Fruit fly (Drosophila melanogaster) whole organism, embryonic: ENCODE data around the gene CG11454.

ENCODE experiments used
- Awh ChIP-seq: fragments of 200-800 bp; sonication (Bioruptor generic); IDR thresholded peaks from 2 replicates; pipeline ENCODE4, ENCODE4 v1.3.6; 2022; ENCODE audit warnings: missing biosample characterization, missing genetic modification characterization
- CG1024 ChIP-seq: fragments of 200-800 bp; sonication (Bioruptor generic); IDR thresholded peaks from 2 replicates; pipeline ENCODE4 v1.3.6; 2022; ENCODE audit warnings: missing biosample characterization, missing genetic modification characterization
- CG10431 ChIP-seq: fragments of 200-800 bp; sonication (Bioruptor generic); optimal IDR thresholded peaks from 3 replicates; lab custom pipeline; 2018; ENCODE audit warnings: missing biosample characterization, mild to moderate bottlenecking, missing genetic modification characterization
- CG12659 ChIP-seq: fragments of 200-800 bp; sonication (Bioruptor generic); optimal IDR thresholded peaks from 3 replicates; lab custom pipeline; 2017; ENCODE audit warnings: mild to moderate bottlenecking, missing biosample characterization, missing genetic modification reagents, missing genetic modification characterization
- CG12769 ChIP-seq: fragments of 200-800 bp; sonication (Bioruptor generic); optimal IDR thresholded peaks from 2 replicates; lab custom pipeline; 2019; ENCODE audit warnings: missing biosample characterization, mild to moderate bottlenecking, missing genetic modification characterization, moderate library complexity
- CG14014 ChIP-seq: fragments of 200-800 bp; sonication (Bioruptor generic); IDR thresholded peaks from 2 replicates; pipeline ENCODE4 v1.3.6; 2022; ENCODE audit warnings: missing biosample characterization, missing genetic modification characterization
- CG16813 ChIP-seq: fragments of 200-800 bp; sonication (Bioruptor generic); IDR thresholded peaks from 3 replicates; pipeline ENCODE4 v1.3.6; 2022; ENCODE audit warnings: missing biosample characterization, missing genetic modification characterization; ENCODE audit not compliant: partially characterized antibody
- CG1832 ChIP-seq: fragments of 200-800 bp; sonication (Bioruptor generic); optimal IDR thresholded peaks from 2 replicates; lab custom pipeline; 2017; ENCODE audit warnings: missing biosample characterization, mild to moderate bottlenecking, missing genetic modification characterization, inconsistent platforms
- CG2678 ChIP-seq: fragments of 200-800 bp; sonication (Bioruptor generic); optimal IDR thresholded peaks from 3 replicates; lab custom pipeline; 2019; ENCODE audit warnings: missing biosample characterization, mild to moderate bottlenecking, missing genetic modification characterization, moderate library complexity
- CG30431 ChIP-seq: fragments of 200-800 bp; sonication (Bioruptor generic); optimal IDR thresholded peaks from 2 replicates; lab custom pipeline; 2017; ENCODE audit warnings: missing biosample characterization, missing genetic modification characterization
- CG33213 ChIP-seq: fragments of 200-800 bp; sonication (Bioruptor generic); optimal IDR thresholded peaks from 3 replicates; lab custom pipeline; 2016; ENCODE audit warnings: missing biosample characterization, missing genetic modification characterization
- CG3407 ChIP-seq: fragments of 200-800 bp; sonication (Bioruptor generic); optimal IDR thresholded peaks from 2 replicates; lab custom pipeline; 2018; ENCODE audit warnings: missing biosample characterization, mild to moderate bottlenecking, missing genetic modification characterization
- CG4328 ChIP-seq: fragments of 200-800 bp; sonication (Bioruptor generic); optimal IDR thresholded peaks from 3 replicates; lab custom pipeline; 2017; ENCODE audit warnings: missing biosample characterization, missing genetic modification reagents, missing genetic modification characterization
- CG6689 ChIP-seq: fragments of 200-800 bp; sonication (Bioruptor generic); IDR thresholded peaks from 2 replicates; pipeline ENCODE4 v1.3.6; 2022; ENCODE audit warnings: missing biosample characterization, missing genetic modification characterization
- CG6765 ChIP-seq: fragments of 200-800 bp; sonication (Bioruptor generic); optimal IDR thresholded peaks from 3 replicates; lab custom pipeline; 2017; ENCODE audit warnings: missing biosample characterization, mild to moderate bottlenecking, missing genetic modification characterization
- CG6854 ChIP-seq: fragments of 200-800 bp; sonication (Bioruptor generic); optimal IDR thresholded peaks from 3 replicates; lab custom pipeline; 2017; ENCODE audit warnings: missing biosample characterization, mild to moderate bottlenecking, missing genetic modification characterization
- CG7271 ChIP-seq: fragments of 200-800 bp; sonication (Bioruptor generic); optimal IDR thresholded peaks from 2 replicates; lab custom pipeline; 2018; ENCODE audit warnings: missing biosample characterization, mild to moderate bottlenecking, missing genetic modification characterization, moderate library complexity
- CG8359 ChIP-seq: fragments of 200-800 bp; sonication (Bioruptor generic); optimal IDR thresholded peaks from 2 replicates; lab custom pipeline; 2017; ENCODE audit warnings: missing biosample characterization, mild to moderate bottlenecking, missing genetic modification characterization, borderline replicate concordance
- Camta ChIP-seq: fragments of 200-800 bp; sonication (Bioruptor generic); optimal IDR thresholded peaks from 2 replicates; lab custom pipeline; 2016; ENCODE audit warnings: missing biosample characterization, missing genetic modification characterization
- Dad ChIP-seq: fragments of 200-800 bp; sonication (Bioruptor generic); optimal IDR thresholded peaks from 3 replicates; lab custom pipeline; 2016; ENCODE audit warnings: missing biosample characterization, missing genetic modification characterization
- ERR ChIP-seq: fragments of 200-800 bp; sonication (Bioruptor generic); optimal IDR thresholded peaks from 2 replicates; lab custom pipeline; 2016; ENCODE audit warnings: missing biosample characterization, missing genetic modification characterization
- Fer1 ChIP-seq: fragments of 200-800 bp; sonication (Bioruptor generic); optimal IDR thresholded peaks from 2 replicates; lab custom pipeline; 2017; ENCODE audit warnings: missing biosample characterization, mild to moderate bottlenecking, missing genetic modification characterization
- Hand ChIP-seq: fragments of 200-800 bp; sonication (Bioruptor generic); optimal IDR thresholded peaks from 2 replicates; lab custom pipeline; 2017; ENCODE audit warnings: mild to moderate bottlenecking, missing biosample characterization, missing genetic modification reagents, missing genetic modification characterization
- Jarid2 ChIP-seq: fragments of 200-800 bp; sonication (Bioruptor generic); optimal IDR thresholded peaks from 3 replicates; lab custom pipeline; 2017; ENCODE audit warnings: mild to moderate bottlenecking, missing biosample characterization, missing genetic modification reagents, missing genetic modification characterization
- Pdp1 ChIP-seq, 2 experiments: fragments of 200-800 bp; sonication (Bioruptor generic); optimal IDR thresholded peaks; 3 replicates each; lab custom pipeline; 2016; ENCODE audit warnings: missing biosample characterization in 2 of 2, missing genetic modification characterization in 2 of 2, mild to moderate bottlenecking in 1 of 2, moderate library complexity in 1 of 2
- Vsx1 ChIP-seq: fragments of 200-800 bp; sonication (Bioruptor generic); optimal IDR thresholded peaks from 2 replicates; lab custom pipeline; 2017; ENCODE audit warnings: missing biosample characterization, mild to moderate bottlenecking, missing genetic modification characterization, missing genetic modification reagents
- ara ChIP-seq: fragments of 200-800 bp; sonication (Bioruptor generic); IDR thresholded peaks from 2 replicates; pipeline ENCODE4 v1.3.6; 2022; ENCODE audit warnings: missing biosample characterization, missing genetic modification characterization
- ash1 ChIP-seq: fragments of 200-800 bp; sonication (Bioruptor generic); optimal IDR thresholded peaks from 2 replicates; lab custom pipeline; 2018; ENCODE audit warnings: missing biosample characterization, mild to moderate bottlenecking, missing genetic modification characterization
- ato ChIP-seq: fragments of 200-800 bp; sonication (Bioruptor generic); IDR thresholded peaks from 2 replicates; pipeline ENCODE4 v1.3.6; 2022; ENCODE audit warnings: missing biosample characterization, missing genetic modification characterization; ENCODE audit not compliant: partially characterized antibody
- az2 ChIP-seq: fragments of 200-800 bp; sonication (Bioruptor generic); optimal IDR thresholded peaks from 3 replicates; lab custom pipeline; 2016; ENCODE audit warnings: missing biosample characterization, missing genetic modification characterization
- bcd ChIP-seq: fragments of 200-800 bp; sonication (Bioruptor generic); optimal IDR thresholded peaks from 2 replicates; lab custom pipeline; 2017; ENCODE audit warnings: missing biosample characterization, mild to moderate bottlenecking, missing genetic modification characterization
- bsh ChIP-seq, 2 experiments: fragments of 200-800 bp; sonication (Bioruptor generic); optimal IDR thresholded peaks; 2 replicates each; lab custom pipeline; 2017 to 2018; ENCODE audit warnings: mild to moderate bottlenecking in 2 of 2, missing biosample characterization in 2 of 2, missing genetic modification characterization in 2 of 2, moderate library complexity in 1 of 2
- chif ChIP-seq, 2 experiments: fragments of 200-800 bp; sonication (Bioruptor generic); optimal IDR thresholded peaks; 3 replicates each; lab custom pipeline; 2016; ENCODE audit warnings: missing biosample characterization in 2 of 2, missing genetic modification characterization in 2 of 2
- danr ChIP-seq: fragments of 200-800 bp; sonication (Bioruptor generic); IDR thresholded peaks from 2 replicates; pipeline ENCODE4 v1.3.6; 2022; ENCODE audit warnings: missing biosample characterization, missing genetic modification characterization
- dmrt99B ChIP-seq: fragments of 200-800 bp; sonication (Bioruptor generic); optimal IDR thresholded peaks from 2 replicates; lab custom pipeline; 2018; ENCODE audit warnings: missing biosample characterization, mild to moderate bottlenecking, missing genetic modification characterization, moderate library complexity
- dysf ChIP-seq: fragments of 200-800 bp; sonication (Bioruptor generic); IDR thresholded peaks from 3 replicates; pipeline ENCODE4 v1.3.6; 2022; ENCODE audit warnings: missing biosample characterization, missing genetic modification characterization
- fd64A ChIP-seq: fragments of 200-800 bp; sonication (Bioruptor generic); optimal IDR thresholded peaks from 3 replicates; lab custom pipeline; 2018; ENCODE audit warnings: missing biosample characterization, mild to moderate bottlenecking, missing genetic modification characterization
- gce ChIP-seq: fragments of 200-800 bp; sonication (Bioruptor generic); IDR thresholded peaks from 3 replicates; pipeline ENCODE4 v1.3.6; 2022; ENCODE audit warnings: missing biosample characterization, missing genetic modification characterization
- insv ChIP-seq, 2 experiments: fragments of 200-800 bp; sonication (Bioruptor generic); optimal IDR thresholded peaks; 3 replicates each; lab custom pipeline; 2016 to 2018; ENCODE audit warnings: missing biosample characterization in 2 of 2, missing genetic modification characterization in 2 of 2
- mld ChIP-seq: fragments of 200-800 bp; sonication (Bioruptor generic); IDR thresholded peaks from 3 replicates; pipeline ENCODE4 v1.3.6; 2022; ENCODE audit warnings: missing biosample characterization, missing genetic modification characterization; ENCODE audit not compliant: partially characterized antibody
- oc ChIP-seq: fragments of 200-800 bp; sonication (Bioruptor generic); optimal IDR thresholded peaks from 2 replicates; lab custom pipeline; 2018; ENCODE audit warnings: missing biosample characterization, mild to moderate bottlenecking, missing genetic modification characterization, moderate library complexity
- onecut ChIP-seq: fragments of 200-800 bp; sonication (Bioruptor generic); IDR thresholded peaks from 2 replicates; pipeline ENCODE4 v1.3.6; 2022; ENCODE audit warnings: missing biosample characterization, missing genetic modification characterization
- phol ChIP-seq: fragments of 200-800 bp; sonication (Bioruptor generic); optimal IDR thresholded peaks from 3 replicates; lab custom pipeline; 2018; ENCODE audit warnings: missing biosample characterization, mild to moderate bottlenecking, missing genetic modification characterization, moderate library complexity
- slou ChIP-seq: fragments of 200-800 bp; sonication (Bioruptor generic); optimal IDR thresholded peaks from 3 replicates; lab custom pipeline; 2016; ENCODE audit warnings: missing biosample characterization, missing genetic modification characterization

Gene CG11454

DNA sequence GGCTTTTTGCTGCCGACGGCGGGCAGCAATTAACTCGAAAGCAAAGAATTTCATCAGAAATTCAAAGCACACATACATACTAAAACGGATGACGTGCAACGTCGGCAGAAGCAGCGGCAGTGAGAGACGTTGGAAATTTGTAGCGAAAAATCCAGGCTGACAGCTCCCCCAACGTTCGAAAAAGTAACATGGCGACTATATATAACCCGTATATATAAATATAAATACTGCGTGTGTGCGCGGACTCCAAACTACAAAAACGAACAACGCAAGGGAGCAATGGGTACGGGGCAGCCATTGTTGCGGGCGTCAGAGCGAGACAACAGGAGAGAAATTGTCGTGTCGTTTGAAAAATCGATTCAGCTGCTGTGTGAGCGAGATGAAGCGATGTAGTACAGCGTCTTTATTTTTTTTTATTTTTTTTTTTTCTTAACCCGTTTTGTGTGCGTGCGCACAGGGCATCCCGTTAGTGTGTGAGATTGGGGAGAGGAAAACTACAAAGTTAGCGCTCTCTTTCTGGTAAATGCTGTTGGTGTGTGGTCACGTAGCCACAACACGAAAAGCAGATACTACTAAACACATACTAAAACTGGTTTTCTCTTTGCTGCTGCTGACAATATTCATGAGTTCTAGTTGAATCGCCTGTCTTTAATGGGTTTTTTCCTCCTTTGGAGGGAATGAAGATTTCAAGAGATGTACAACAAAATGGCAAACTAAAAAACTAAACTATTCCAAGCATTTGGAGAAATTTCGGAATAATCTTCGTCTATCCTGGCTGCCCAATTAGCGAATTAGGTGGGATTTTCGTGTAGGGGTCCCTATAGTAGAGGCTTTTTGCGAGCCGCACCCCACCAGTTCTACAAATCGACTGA is 17.7 kb downstream of the CG11454 start (continued):
- TF ChIP-seq az2 (GFP tag; lab: Kevin White, UChicago) (no peak), ato (GFP tag; lab: Robert Waterston, UW) (no peak), CG7271 (tag; lab: Kevin White, UChicago) (no peak), onecut (GFP tag; lab: Robert Waterston, UW) (peak; percentile 100), CG10431 (GFP tag; lab: Kevin White, UChicago) (peak; percentile 50), CG4328 (GFP tag; lab: Kevin White, UChicago) (peak; percentile 70), ara (GFP tag; lab: Robert Waterston, UW) (no peak), CG6854 (GFP tag; lab: Kevin White, UChicago) (peak; percentile 13), CG33213 (GFP tag; lab: Kevin White, UChicago) (no peak), CG12769 (peak; percentile 89), CG12659 (GFP tag; lab: Kevin White, UChicago) (peak; percentile 13), CG1024 (GFP tag; lab: Robert Waterston, UW) (no peak), fd64A (GFP tag; lab: Kevin White, UChicago) (no peak), CG2678 (tag; lab: Kevin White, UChicago) (peak; percentile 38), Awh (GFP tag; lab: Robert Waterston, UW) (no peak), CG1832 (GFP tag; lab: Kevin White, UChicago) (peak; percentile 92), CG16813 (GFP tag; lab: Robert Waterston, UW) (no peak), gce (GFP tag; lab: Robert Waterston, UW) (no peak), Dad (peak; percentile 12), Pdp1 (GFP tag; optimal IDR thresholded peaks at IDR 0.05; lab: Kevin White, UChicago) (peak; percentile 9 to 47), ash1 (GFP tag; lab: Kevin White, UChicago) (peak; percentile 71), CG8359 (GFP tag; lab: Kevin White, UChicago) (no peak), bsh (GFP tag; optimal IDR thresholded peaks at IDR 0.05; lab: Kevin White, UChicago) (peak in 1 of 2 experiments; percentile 89), ERR (GFP tag; lab: Kevin White, UChicago) (peak; percentile 22), Camta (GFP tag; lab: Kevin White, UChicago) (peak; percentile 14), bcd (peak; percentile 22), Vsx1 (GFP tag; lab: Kevin White, UChicago) (no peak), insv (GFP tag; optimal IDR thresholded peaks at IDR 0.05; lab: Kevin White, UChicago) (peak in 1 of 2 experiments; percentile 27), phol (tag; lab: Kevin White, UChicago) (peak; percentile 93), Hand (GFP tag; lab: Kevin White, UChicago) (peak; percentile 28), CG3407 (GFP tag; lab: Kevin White, UChicago) (peak; percentile 99), mld (no peak), CG14014 (GFP tag; lab: Robert Waterston, UW) (no peak), oc (tag; lab: Kevin White, UChicago) (peak; percentile 61), Jarid2 (GFP tag; lab: Kevin White, UChicago) (peak; percentile 79), dmrt99B (peak; percentile 22), CG30431 (no peak), chif (GFP tag; optimal IDR thresholded peaks at IDR 0.05; lab: Kevin White, UChicago) (no peak), danr (no peak), Fer1 (peak; percentile 49), dysf (no peak), slou (no peak), CG6765 (GFP tag; lab: Kevin White, UChicago) (peak; percentile 15), CG6689 (GFP tag; lab: Robert Waterston, UW) (no peak)
